Worm (Caenorhabditis elegans) whole organism, mixed stage, embryonic: Measurements from ENCODE around the gene C26D10.4.

Experiments used
- nhr-12 ChIP-seq: fragments of 150-350 bp; optimal IDR thresholded peaks from 2 replicates; lab custom pipeline; 2014; ENCODE audit warnings: missing biosample characterization, missing genetic modification characterization
- sem-2 ChIP-seq: fragments of 200-800 bp; sonication (Bioruptor generic); optimal IDR thresholded peaks from 2 replicates; lab custom pipeline; 2018; ENCODE audit warnings: mild to moderate bottlenecking, missing genetic modification characterization, missing compliant biosample characterization
- unc-39 ChIP-seq: fragments of 150-350 bp; optimal IDR thresholded peaks from 2 replicates; lab custom pipeline; 2014; ENCODE audit warnings: missing biosample characterization, missing genetic modification characterization

- TF ChIP-seq unc-39 (tag; lab: Kevin White, UChicago) = no peak
- no peak for TF ChIP-seq sem-2 (GFP tag; lab: Kevin White, UChicago)
- no peak for TF ChIP-seq nhr-12 (tag; lab: Kevin White, UChicago)
Measured at ce11 chrII:8328820-8329339, 682 bp upstream of the C26D10.4 start, which contains the start of gene hel-1.
